Fruit fly (Drosophila melanogaster) S2 (cell line): ENCODE data around the gene CG18766.

Experiments used
- CG8478 ChIP-seq: fragments of >200 bp; optimal IDR thresholded peaks from 2 replicates; lab custom pipeline; 2018
- CTCF ChIP-seq, 2 experiments: fragments of >200 bp; optimal IDR thresholded peaks; 2 replicates each; lab custom pipeline; 2018

DNA sequence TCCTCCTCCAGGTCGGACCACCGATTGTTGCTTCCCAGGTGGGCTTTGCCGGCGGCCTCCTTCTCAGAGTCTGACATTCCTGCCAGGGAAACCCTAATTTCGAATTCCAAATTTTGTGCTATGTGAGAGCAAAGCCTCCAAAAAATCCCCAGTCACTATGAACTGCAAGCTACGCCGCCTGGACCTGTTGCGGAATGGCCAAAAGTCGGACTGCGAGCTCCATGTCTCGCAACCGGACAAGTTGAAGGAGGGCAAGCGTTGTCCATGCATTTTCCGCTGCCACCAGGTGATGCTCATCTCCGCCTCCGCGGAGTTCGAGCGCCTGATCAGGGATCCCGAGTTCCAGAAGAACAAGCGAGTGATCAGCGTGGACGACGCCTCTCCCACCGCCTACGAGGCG is 20.3 kb upstream of the CG18766 start, which contains the start of the genes CG14262 and CG14260:
- TF ChIP-seq CG8478 (lab: Kevin White, UChicago) (no peak), CTCF (optimal IDR thresholded peaks at IDR 0.05; lab: Kevin White, UChicago) (no peak)
